Worm (Caenorhabditis elegans) whole organism, mixed stage, embryonic: ENCODE measurements around the gene dhs-14.

ENCODE experiments used
- blmp-1 ChIP-seq: fragments of 150-350 bp; optimal IDR thresholded peaks from 2 replicates; lab custom pipeline; 2014; ENCODE audit warnings: missing biosample characterization, missing genetic modification characterization
- ces-1 ChIP-seq: fragments of 150-350 bp; optimal IDR thresholded peaks from 2 replicates; lab custom pipeline; 2014; ENCODE audit warnings: missing biosample characterization, missing genetic modification reagents, missing genetic modification characterization
- drap-1 ChIP-seq: fragments of 200-800 bp; sonication (Bioruptor generic); optimal IDR thresholded peaks from 3 replicates; lab custom pipeline; 2018; ENCODE audit warnings: mild to moderate bottlenecking, missing genetic modification characterization, missing compliant biosample characterization
- elt-3 ChIP-seq: fragments of 150-350 bp; optimal IDR thresholded peaks from 2 replicates; lab custom pipeline; 2014; ENCODE audit warnings: missing biosample characterization, missing genetic modification characterization
- flh-1 ChIP-seq: fragments of 200-800 bp; sonication (Bioruptor generic); optimal IDR thresholded peaks from 2 replicates; lab custom pipeline; 2018; ENCODE audit warnings: mild to moderate bottlenecking, missing genetic modification characterization, moderate library complexity, missing compliant biosample characterization
- lin-13 ChIP-seq: fragments of 150-350 bp; optimal IDR thresholded peaks from 2 replicates; lab custom pipeline; 2014; ENCODE audit warnings: missing biosample characterization, missing genetic modification characterization
- nhr-237 ChIP-seq: fragments of 150-350 bp; optimal IDR thresholded peaks from 2 replicates; lab custom pipeline; 2014; ENCODE audit warnings: missing biosample characterization, missing genetic modification characterization
- pha-4 ChIP-seq: fragments of 150-350 bp; optimal IDR thresholded peaks from 2 replicates; lab custom pipeline; 2018; ENCODE audit warnings: missing biosample characterization, missing genetic modification reagents, missing genetic modification characterization
- snpc-4 ChIP-seq: fragments of 150-350 bp; optimal IDR thresholded peaks from 2 replicates; lab custom pipeline; 2014; ENCODE audit warnings: missing biosample characterization, missing genetic modification characterization
- unc-39 ChIP-seq: fragments of 150-350 bp; optimal IDR thresholded peaks from 2 replicates; lab custom pipeline; 2014; ENCODE audit warnings: missing biosample characterization, missing genetic modification characterization
- unc-62 ChIP-seq: fragments of 150-350 bp; optimal IDR thresholded peaks from 2 replicates; lab custom pipeline; 2014; ENCODE audit warnings: missing biosample characterization, missing genetic modification reagents, missing genetic modification characterization
- ztf-11 ChIP-seq: fragments of 150-350 bp; optimal IDR thresholded peaks from 2 replicates; lab custom pipeline; 2014; ENCODE audit warnings: missing biosample characterization, missing genetic modification characterization

DNA sequence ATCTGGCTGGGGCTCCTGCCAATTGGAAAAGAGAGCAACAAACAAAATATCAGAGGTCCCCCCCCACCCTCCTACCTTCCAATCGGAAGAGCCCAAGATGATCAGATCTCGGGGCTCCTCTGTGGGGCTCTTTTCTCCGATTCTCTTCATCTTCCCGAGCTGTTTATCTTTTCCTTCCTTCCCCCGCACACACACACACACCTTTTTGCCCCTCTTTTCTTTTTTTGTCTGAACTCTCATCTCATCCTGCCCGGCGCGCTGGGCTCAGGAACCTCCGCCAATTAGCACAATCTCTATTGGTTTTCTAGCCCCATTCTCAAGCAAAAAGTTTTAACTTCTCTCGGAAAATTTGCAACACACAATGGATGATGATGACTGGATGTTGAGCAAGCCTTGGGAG is 38.3 kb upstream of the dhs-14 start:
- TF ChIP-seq ztf-11 (tag; lab: Kevin White, UChicago) (no peak), elt-3 (tag; lab: Kevin White, UChicago) (no peak), unc-62 (GFP tag; lab: Kevin White, UChicago) (no peak), unc-39 (tag; lab: Kevin White, UChicago) (no peak), snpc-4 (no peak), nhr-237 (no peak), pha-4 (no peak), drap-1 (GFP tag; lab: Kevin White, UChicago) (no peak), blmp-1 (tag; lab: Kevin White, UChicago) (no peak), flh-1 (GFP tag; lab: Kevin White, UChicago) (no peak), lin-13 (tag; lab: Kevin White, UChicago) (no peak), ces-1 (no peak)
